Worm (Caenorhabditis elegans) whole organism, midembryonic: ENCODE results near the gene C18E9.2.
A peak's percentile ranks its signal among the peaks of the same experiment; 100 is the strongest.

ENCODE experiments used
- T22C8.4 ChIP-seq: fragments of 200-800 bp; sonication (Bioruptor generic); IDR thresholded peaks from 2 replicates; pipeline ENCODE4 v1.3.6; 2022; ENCODE audit warnings: missing genetic modification characterization, missing compliant biosample characterization
- cog-1 ChIP-seq: sonication (generic microtip); optimal IDR thresholded peaks from 2 replicates; lab custom pipeline; 2016; ENCODE audit warnings: missing genetic modification characterization, missing compliant biosample characterization
- flt-1 ChIP-seq: fragments of 200-800 bp; sonication (Bioruptor generic); IDR thresholded peaks from 2 replicates; pipeline ENCODE4 v1.3.6; 2022; ENCODE audit warnings: missing genetic modification characterization, missing compliant biosample characterization
- klf-2 ChIP-seq: fragments of 200-800 bp; sonication (Bioruptor generic); conservative IDR thresholded peaks from 2 replicates; pipeline ENCODE4 v1.3.6; 2022; ENCODE audit warnings: missing genetic modification reagents, missing genetic modification characterization, missing compliant biosample characterization
- med-1 ChIP-seq: sonication (generic microtip); optimal IDR thresholded peaks from 2 replicates; lab custom pipeline; 2017; ENCODE audit warnings: missing genetic modification characterization, mild to moderate bottlenecking, missing compliant biosample characterization, antibody characterized with exemption, missing genetic modification reagents; ENCODE audit not compliant: insufficient read depth
- ref-1 ChIP-seq: fragments of 200-800 bp; sonication (Bioruptor generic); conservative IDR thresholded peaks from 2 replicates; pipeline ENCODE4 v1.3.6; 2022; ENCODE audit warnings: missing genetic modification reagents, missing genetic modification characterization, missing compliant biosample characterization
- tab-1 ChIP-seq: fragments of 200-800 bp; sonication (Bioruptor generic); IDR thresholded peaks from 2 replicates; pipeline ENCODE4 v1.3.6; 2022; ENCODE audit warnings: missing genetic modification characterization, missing compliant biosample characterization
- ztf-23 ChIP-seq: fragments of 200-800 bp; sonication (Bioruptor generic); IDR thresholded peaks from 2 replicates; pipeline ENCODE4 v1.3.6; 2022; ENCODE audit warnings: missing genetic modification reagents, missing genetic modification characterization, missing compliant biosample characterization
- ztf-29 ChIP-seq: fragments of 200-800 bp; sonication (Bioruptor generic); IDR thresholded peaks from 2 replicates; pipeline ENCODE4 v1.3.6; 2022; ENCODE audit warnings: missing genetic modification reagents, missing genetic modification characterization, missing compliant biosample characterization

Gene C18E9.2

DNA sequence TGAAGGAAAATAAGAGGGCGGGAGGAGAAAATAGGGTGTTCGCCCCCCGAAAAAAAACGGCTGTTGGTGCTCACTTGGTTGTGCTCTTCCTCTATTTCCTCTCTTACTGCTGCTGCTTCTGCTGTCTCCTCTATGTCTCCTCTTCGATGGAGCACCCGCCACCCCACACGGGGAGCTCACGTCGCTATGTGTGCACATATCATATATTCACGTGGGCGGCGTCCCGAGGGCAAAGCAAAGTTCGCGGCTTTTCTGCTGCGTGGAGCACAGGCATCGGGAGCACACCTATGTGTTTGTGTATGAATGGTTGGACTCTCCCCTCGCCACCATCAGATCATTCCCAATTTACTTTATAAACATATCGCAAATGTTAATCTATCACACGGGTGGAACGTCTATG is 48.5 kb downstream of the C18E9.2 start:
- TF ChIP-seq flt-1 (GFP tag; lab: Robert Waterston, UW) (no peak), ztf-23 (0 out of 2 replicates have a peak, but pooled peaks have one; percentile 34)

DNA sequence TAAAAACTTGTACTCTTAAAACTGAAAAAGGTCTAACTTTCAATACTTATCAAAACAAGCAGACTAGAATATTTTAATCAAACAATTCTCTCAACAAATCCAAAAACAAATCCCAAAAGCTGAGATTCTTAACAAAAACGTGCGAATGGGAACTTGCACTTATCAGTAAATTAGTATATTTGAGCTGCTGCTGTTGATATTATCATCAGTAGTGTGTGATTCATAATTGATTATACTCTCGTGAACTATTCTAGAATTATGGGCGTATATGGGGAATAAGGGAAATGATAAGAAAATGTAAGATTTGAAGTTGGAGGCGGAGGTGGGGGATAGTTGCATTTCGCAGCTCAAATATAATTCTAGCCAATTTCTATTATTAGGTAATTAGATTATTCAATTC is 49.4 kb downstream of the C18E9.2 start:
- no peak for TF ChIP-seq ref-1 (GFP tag; lab: Robert Waterston, UW)
- no peak for TF ChIP-seq klf-2 (GFP tag; lab: Robert Waterston, UW)
- no peak for TF ChIP-seq flt-1 (GFP tag; lab: Robert Waterston, UW)
- no peak for TF ChIP-seq cog-1 (tag; lab: Kevin White, UChicago)
- TF ChIP-seq med-1 (GFP tag; lab: Kevin White, UChicago), result no peak
- no peak for TF ChIP-seq ztf-23
- no peak for TF ChIP-seq tab-1 (GFP tag; lab: Robert Waterston, UW)
- no peak for TF ChIP-seq T22C8.4 (GFP tag; lab: Robert Waterston, UW)
- no peak for TF ChIP-seq ztf-29

DNA sequence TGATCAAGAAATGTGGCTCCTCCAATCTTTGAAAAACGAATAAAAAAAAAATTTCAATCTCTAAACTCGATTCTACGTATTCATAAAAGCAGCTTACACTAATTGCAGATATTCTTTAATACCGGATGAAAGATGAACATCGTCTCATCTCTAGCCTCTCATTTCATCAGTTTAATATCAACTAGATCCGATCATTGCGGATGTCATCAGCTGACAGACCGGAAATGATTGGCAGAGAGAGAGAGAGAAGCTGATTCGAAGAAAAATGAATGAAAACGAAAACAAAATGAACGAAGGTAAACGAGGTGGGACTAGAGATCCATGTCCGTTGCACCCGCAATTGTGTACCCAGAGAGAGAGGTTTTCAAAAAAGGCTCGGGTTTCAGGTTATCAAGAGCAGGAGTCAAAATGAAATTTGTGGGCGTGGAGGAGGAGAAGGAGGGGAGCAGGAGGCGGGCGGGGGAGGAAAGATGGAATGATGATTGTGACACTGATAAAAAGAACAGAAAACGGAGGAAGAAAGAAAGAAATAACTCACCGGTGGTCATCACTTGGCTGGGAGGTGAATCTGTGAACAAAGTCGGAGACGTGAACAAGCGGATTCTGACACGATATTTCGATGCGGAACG is 50.2 kb downstream of the C18E9.2 start:
- no peak for TF ChIP-seq ref-1 (GFP tag; lab: Robert Waterston, UW)
